Fruit fly (Drosophila melanogaster): Measurements from ENCODE around the gene CG14000.

CG14000 gene

DNA sequence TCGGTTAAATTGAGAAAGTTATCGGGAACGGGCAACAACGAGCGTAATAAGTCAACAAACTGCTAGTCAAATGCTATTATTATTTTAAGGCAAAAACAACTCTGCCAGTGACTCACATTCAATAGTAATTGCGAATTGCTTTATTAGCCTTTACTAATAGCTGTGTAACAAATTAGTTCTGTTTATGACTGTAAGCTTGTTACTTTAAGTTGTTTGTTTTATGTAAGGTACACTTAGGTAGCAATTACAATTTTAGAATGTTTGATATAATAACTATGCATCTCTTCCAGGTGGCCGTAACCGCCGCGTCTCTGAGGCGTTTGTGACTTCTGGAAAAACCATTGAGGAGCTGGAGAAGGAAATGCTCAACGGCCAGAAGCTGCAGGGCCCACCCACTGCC, 36.6 kb upstream of the CG14000 start:
- TF ChIP-seq D1 (tag; optimal IDR thresholded peaks at IDR 0.05) (no peak), CG4496 (GFP tag; IDR thresholded peaks at IDR 0.05) (no peak), Ets98B (GFP tag; IDR thresholded peaks at IDR 0.05) (no peak), Pif1B (GFP tag; optimal IDR thresholded peaks at IDR 0.05) (no peak), rn (GFP tag; IDR thresholded peaks at IDR 0.05) (no peak), CG34367 (tag; optimal IDR thresholded peaks at IDR 0.05) (no peak), Pif1A (GFP tag; optimal IDR thresholded peaks at IDR 0.05) (no peak), CG15710 (tag; optimal IDR thresholded peaks at IDR 0.05) (no peak), CG8159 (tag; optimal IDR thresholded peaks at IDR 0.05) (no peak)

DNA sequence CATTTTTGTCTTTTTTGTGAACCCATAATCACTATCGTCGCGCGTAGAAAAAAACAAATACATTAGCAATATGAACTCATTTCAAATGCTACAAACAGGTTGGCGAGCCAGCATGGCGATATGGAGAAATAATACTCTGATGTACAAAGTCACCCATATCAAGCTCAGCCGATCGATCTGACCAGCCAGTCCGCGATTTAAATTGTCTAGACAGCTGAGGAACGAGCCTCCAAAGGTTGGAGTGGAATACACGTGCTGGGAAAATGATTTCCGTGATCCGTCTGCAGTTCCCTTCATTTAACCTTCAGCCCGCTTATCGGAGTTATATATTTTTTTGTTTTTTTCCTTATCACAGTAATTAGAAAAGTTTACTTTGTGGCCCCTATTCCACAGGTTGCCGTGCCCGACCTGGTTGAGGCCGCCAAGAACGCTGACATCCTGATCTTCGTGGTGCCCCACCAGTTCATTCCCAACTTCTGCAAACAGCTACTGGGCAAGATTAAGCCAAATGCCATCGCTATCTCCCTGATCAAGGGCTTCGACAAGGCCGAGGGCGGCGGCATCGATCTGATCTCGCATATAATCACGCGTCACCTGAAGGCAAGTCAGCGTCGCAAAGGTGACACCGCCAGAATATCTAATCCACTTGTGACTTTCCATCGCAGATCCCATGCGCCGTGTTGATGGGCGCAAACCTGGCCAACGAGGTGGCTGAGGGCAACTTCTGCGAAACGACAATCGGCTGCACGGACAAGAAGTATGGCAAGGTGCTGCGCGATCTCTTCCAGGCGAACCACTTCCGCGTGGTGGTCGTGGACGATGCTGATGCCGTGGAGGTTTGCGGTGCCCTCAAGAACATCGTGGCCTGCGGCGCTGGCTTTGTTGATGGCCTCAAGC, 35.8 kb upstream of the CG14000 start:
- TF ChIP-seq CG9948 (tag; optimal IDR thresholded peaks at IDR 0.05) = no peak
- no peak for TF ChIP-seq CG8159 (tag; optimal IDR thresholded peaks at IDR 0.05)
- no peak for TF ChIP-seq D1 (tag; optimal IDR thresholded peaks at IDR 0.05)
- TF ChIP-seq CG17806 (tag; optimal IDR thresholded peaks at IDR 0.05) = no peak
- no peak for TF ChIP-seq CG32121 (GFP tag; IDR thresholded peaks at IDR 0.05)
- no peak for TF ChIP-seq gl (tag; optimal IDR thresholded peaks at IDR 0.05)
- no peak for TF ChIP-seq Pif1A (GFP tag; optimal IDR thresholded peaks at IDR 0.05)
- no peak for TF ChIP-seq CG8301 (tag; optimal IDR thresholded peaks at IDR 0.05)
- TF ChIP-seq fd96Ca (GFP tag; IDR thresholded peaks at IDR 0.05) = no peak
- no peak for TF ChIP-seq CG4496 (GFP tag; IDR thresholded peaks at IDR 0.05)
- no peak for TF ChIP-seq Snoo (tag; optimal IDR thresholded peaks at IDR 0.05)
- no peak for TF ChIP-seq rn (GFP tag; IDR thresholded peaks at IDR 0.05)
- TF ChIP-seq EcR (GFP tag; optimal IDR thresholded peaks at IDR 0.05) = no peak
- no peak for TF ChIP-seq Pif1B (GFP tag; optimal IDR thresholded peaks at IDR 0.05)
- no peak for TF ChIP-seq CG34367 (tag; optimal IDR thresholded peaks at IDR 0.05)
- no peak for TF ChIP-seq Ets98B (GFP tag; IDR thresholded peaks at IDR 0.05)
- no peak for TF ChIP-seq CG12605 (GFP tag; IDR thresholded peaks at IDR 0.05)
- TF ChIP-seq CG13204 (GFP tag; optimal IDR thresholded peaks at IDR 0.05) = no peak
- no peak for TF ChIP-seq CG14655 (GFP tag; optimal IDR thresholded peaks at IDR 0.05)
- TF ChIP-seq CG15710 (tag; optimal IDR thresholded peaks at IDR 0.05) = no peak

DNA sequence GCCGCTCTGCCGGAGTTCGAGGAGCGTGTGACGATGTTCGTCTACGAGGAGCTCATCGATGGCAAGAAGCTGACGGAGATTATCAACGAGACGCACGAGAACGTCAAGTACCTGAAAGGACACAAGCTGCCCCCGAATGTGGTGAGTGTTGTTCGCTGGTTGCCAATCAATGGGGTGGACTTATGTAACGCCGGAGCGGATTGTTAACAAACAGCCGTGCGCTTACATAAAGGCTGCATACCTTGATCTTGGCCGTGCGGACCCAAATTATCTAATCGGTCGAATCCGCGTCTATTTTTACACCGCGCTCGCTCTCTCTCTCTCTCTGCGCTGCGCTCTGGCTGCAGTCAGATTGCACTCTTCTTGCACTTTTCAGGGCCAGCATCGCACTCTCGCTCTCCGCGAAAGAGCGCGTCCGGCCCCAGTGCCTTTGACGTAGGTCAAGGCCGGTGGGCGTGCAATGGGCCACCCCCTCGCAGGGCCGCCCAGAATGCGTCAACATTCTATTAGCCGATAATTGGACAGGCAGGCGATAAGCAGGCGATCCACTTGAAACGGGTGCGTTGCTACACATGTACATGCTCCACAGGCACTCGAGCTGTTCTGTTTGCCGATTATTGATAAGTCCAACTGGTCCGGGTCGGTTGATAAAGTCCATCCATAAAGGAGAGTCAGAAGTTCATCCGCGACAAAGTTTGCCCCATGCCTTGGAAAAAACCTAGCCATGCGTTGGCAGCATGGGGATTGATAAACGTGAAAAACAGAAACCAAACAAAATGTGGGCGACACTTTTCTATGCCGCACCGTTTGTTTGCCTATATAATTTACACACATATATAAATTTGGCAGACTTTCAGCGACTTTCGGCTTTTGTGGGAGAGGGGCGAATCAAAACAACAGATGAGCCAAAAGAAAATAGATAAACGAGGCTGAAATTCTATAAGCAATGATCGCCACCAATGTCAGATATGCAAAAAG, 34.5 kb upstream of the CG14000 start:
- TF ChIP-seq CG8301 (tag; optimal IDR thresholded peaks at IDR 0.05) (no peak), Ets98B (GFP tag; IDR thresholded peaks at IDR 0.05) (peak; percentile 15; the same call in 1 of the 2 replicates), fd96Ca (GFP tag; IDR thresholded peaks at IDR 0.05) (no peak), EcR (GFP tag; optimal IDR thresholded peaks at IDR 0.05) (peak; percentile 89), Pif1A (GFP tag; optimal IDR thresholded peaks at IDR 0.05) (no peak), CG9948 (tag; optimal IDR thresholded peaks at IDR 0.05) (no peak), CG14655 (GFP tag; optimal IDR thresholded peaks at IDR 0.05) (no peak), CG13204 (GFP tag; optimal IDR thresholded peaks at IDR 0.05) (no peak), Pif1B (GFP tag; optimal IDR thresholded peaks at IDR 0.05) (no peak), CG12605 (GFP tag; IDR thresholded peaks at IDR 0.05) (peak; percentile 65; the same call in 1 of the 2 replicates), CG34367 (tag; optimal IDR thresholded peaks at IDR 0.05) (no peak), D1 (tag; optimal IDR thresholded peaks at IDR 0.05) (no peak), CG15710 (tag; optimal IDR thresholded peaks at IDR 0.05) (no peak), CG8159 (tag; optimal IDR thresholded peaks at IDR 0.05) (no peak), Snoo (tag; optimal IDR thresholded peaks at IDR 0.05) (no peak), CG10348 (GFP tag; IDR thresholded peaks at IDR 0.05) (no peak), CG4496 (GFP tag; IDR thresholded peaks at IDR 0.05) (no peak), gl (tag; optimal IDR thresholded peaks at IDR 0.05) (no peak), rn (GFP tag; IDR thresholded peaks at IDR 0.05) (no peak), CG17806 (tag; optimal IDR thresholded peaks at IDR 0.05) (no peak), CG32121 (GFP tag; IDR thresholded peaks at IDR 0.05) (no peak)

DNA sequence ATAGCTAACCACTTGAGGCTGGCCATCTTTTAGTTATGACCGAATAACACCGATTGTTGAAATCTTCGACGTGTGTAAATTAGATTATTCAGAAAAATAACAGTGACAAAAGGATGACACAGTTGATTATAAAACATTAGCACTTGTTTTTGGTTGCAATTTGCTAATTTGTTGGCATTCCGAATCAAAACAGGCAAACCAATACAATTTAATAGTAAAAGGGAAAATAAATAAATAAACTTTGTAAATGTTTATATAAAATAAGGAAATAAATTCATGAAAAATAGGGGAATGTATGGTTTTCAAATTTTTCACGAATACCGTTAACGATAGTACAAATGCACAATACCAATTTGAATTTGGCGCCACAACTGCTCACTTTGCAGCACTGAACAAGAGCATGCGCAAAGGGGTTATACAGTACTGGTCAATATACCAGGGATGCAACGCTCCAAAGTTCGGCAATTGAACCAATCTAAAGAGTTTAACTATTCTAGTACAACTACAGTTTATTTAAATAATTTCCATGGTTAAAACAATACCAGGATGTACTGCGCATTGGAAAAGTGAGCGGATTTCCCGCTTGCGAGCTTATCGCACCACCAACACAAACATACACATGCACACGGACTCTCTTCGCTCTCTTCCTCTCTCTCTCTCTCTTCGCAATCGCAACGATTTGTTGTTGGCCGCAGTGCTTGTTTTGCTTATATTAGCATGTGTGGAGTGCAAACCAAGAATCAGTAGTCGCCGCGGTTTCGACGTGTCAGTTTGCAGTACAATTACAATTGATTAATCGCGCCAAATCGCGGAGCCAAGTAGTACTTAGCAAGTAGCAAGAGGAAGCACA, 33.4 kb upstream of the CG14000 start, which contains the start of the genes Sfp26Ad and Gpdh1:
Gene Sfp26Ad (minus strand): TSS at position 76 of the 850 bp plus-strand sequence.
Gene Gpdh1 (plus strand): TSS at position 415 of the 850 bp plus-strand sequence.
- TF ChIP-seq CG10348 (GFP tag; IDR thresholded peaks at IDR 0.05) (no peak), Snoo (tag; optimal IDR thresholded peaks at IDR 0.05) (peak; percentile 66), CG8301 (tag; optimal IDR thresholded peaks at IDR 0.05) (peak; percentile 35), CG9948 (tag; optimal IDR thresholded peaks at IDR 0.05) (no peak), fd96Ca (GFP tag; IDR thresholded peaks at IDR 0.05) (peak; percentile 71), CG12605 (GFP tag; IDR thresholded peaks at IDR 0.05) (peak; percentile 44), CG15710 (tag; optimal IDR thresholded peaks at IDR 0.05) (peak; percentile 63), CG32121 (GFP tag; IDR thresholded peaks at IDR 0.05) (peak; percentile 61), CG8159 (tag; optimal IDR thresholded peaks at IDR 0.05) (peak; percentile 39), CG13204 (GFP tag; optimal IDR thresholded peaks at IDR 0.05) (peak; percentile 48), CG34367 (tag; optimal IDR thresholded peaks at IDR 0.05) (peak; percentile 12), Pif1B (GFP tag; optimal IDR thresholded peaks at IDR 0.05) (peak; percentile 70), rn (GFP tag; IDR thresholded peaks at IDR 0.05) (0 out of 2 replicates have a peak, but pooled peaks have one; percentile 4), CG4496 (GFP tag; IDR thresholded peaks at IDR 0.05) (peak; percentile 78; the same call in 1 of the 3 replicates), D1 (tag; optimal IDR thresholded peaks at IDR 0.05) (no peak), CG17806 (tag; optimal IDR thresholded peaks at IDR 0.05) (peak; percentile 35), EcR (GFP tag; optimal IDR thresholded peaks at IDR 0.05) (peak; percentile 71), Ets98B (GFP tag; IDR thresholded peaks at IDR 0.05) (peak; percentile 63), Pif1A (GFP tag; optimal IDR thresholded peaks at IDR 0.05) (peak; percentile 70), CG14655 (GFP tag; optimal IDR thresholded peaks at IDR 0.05) (no peak), gl (tag; optimal IDR thresholded peaks at IDR 0.05) (peak; percentile 36)

Data from whole organism, pupa.